Worm (Caenorhabditis elegans) whole organism, L2 larva: ENCODE data around the gene pinn-4.

ENCODE experiments used
- alr-1 ChIP-seq: fragments of 150-350 bp; optimal IDR thresholded peaks from 2 replicates; lab custom pipeline; 2014; ENCODE audit warnings: missing biosample characterization, missing genetic modification characterization
- aly-2 ChIP-seq: fragments of 150-350 bp; optimal IDR thresholded peaks from 2 replicates; lab custom pipeline; 2014; ENCODE audit warnings: missing biosample characterization, missing genetic modification characterization
- elt-3 ChIP-seq: sonication (generic microtip); optimal IDR thresholded peaks from 2 replicates; lab custom pipeline; 2017; ENCODE audit warnings: missing biosample characterization, missing genetic modification characterization
- lin-13 ChIP-seq: fragments of 150-350 bp; optimal IDR thresholded peaks from 2 replicates; lab custom pipeline; 2014; ENCODE audit warnings: missing biosample characterization, missing genetic modification reagents, missing genetic modification characterization
- mab-5 ChIP-seq: fragments of 150-350 bp; optimal IDR thresholded peaks from 2 replicates; lab custom pipeline; 2014; ENCODE audit warnings: missing biosample characterization, missing genetic modification characterization
- mdl-1 ChIP-seq, 2 experiments: fragments of 150-350 bp in 1 of 2; sonication (generic microtip) in 1 of 2; optimal IDR thresholded peaks; 2 replicates each; lab custom pipeline; 2017; ENCODE audit warnings: missing biosample characterization in 2 of 2, missing genetic modification characterization in 2 of 2
- snpc-4 ChIP-seq: fragments of 150-350 bp; optimal IDR thresholded peaks from 2 replicates; lab custom pipeline; 2014; ENCODE audit warnings: missing biosample characterization, missing genetic modification characterization
- unc-62 ChIP-seq: fragments of 150-350 bp; optimal IDR thresholded peaks from 2 replicates; lab custom pipeline; 2014; ENCODE audit warnings: missing biosample characterization, missing genetic modification reagents, missing genetic modification characterization
- ztf-11 ChIP-seq: sonication (generic microtip); optimal IDR thresholded peaks from 2 replicates; lab custom pipeline; 2017; ENCODE audit warnings: missing biosample characterization, missing genetic modification characterization

DNA sequence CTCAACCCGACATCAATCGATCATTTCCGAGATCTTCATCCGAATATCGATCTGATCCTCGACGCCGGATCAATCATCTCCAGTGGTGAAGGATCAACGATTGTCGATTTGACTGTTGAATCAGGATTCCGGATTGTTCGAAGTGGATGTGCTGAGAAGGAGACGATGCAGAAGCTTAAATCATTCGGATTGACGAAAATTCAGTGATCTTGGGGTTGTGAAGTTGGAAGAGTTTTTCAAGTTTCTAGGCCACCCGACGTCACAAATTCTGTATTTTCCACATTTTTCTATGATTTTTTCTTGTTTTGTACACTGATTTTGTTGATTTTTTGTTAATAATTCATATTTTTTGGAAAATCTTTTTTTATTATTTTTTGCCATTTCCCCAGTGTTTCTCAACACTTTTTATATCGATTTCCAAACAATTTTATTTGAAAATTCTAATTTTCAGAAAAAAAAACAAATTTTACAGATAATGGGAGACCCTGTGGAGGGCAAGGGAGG is 11.8 kb downstream of the pinn-4 start, which contains the start of gene Y48E1C.1:
- no peak for TF ChIP-seq elt-3 (tag; lab: Kevin White, UChicago)
- no peak for TF ChIP-seq mab-5 (tag; lab: Kevin White, UChicago)
- TF ChIP-seq unc-62 (GFP tag; lab: Kevin White, UChicago) = no peak
- no peak for TF ChIP-seq aly-2
- no peak for TF ChIP-seq alr-1 (tag; lab: Kevin White, UChicago)
- TF ChIP-seq ztf-11 (tag; lab: Kevin White, UChicago) = no peak
- no peak for TF ChIP-seq mdl-1 (tag; optimal IDR thresholded peaks at IDR 0.05; lab: Kevin White, UChicago)
- no peak for TF ChIP-seq lin-13
- TF ChIP-seq snpc-4 (tag; lab: Kevin White, UChicago) = no peak
